Worm (Caenorhabditis elegans) whole organism, young adult: ENCODE results near the gene ric-3.

Experiments used
- F10E7.11 ChIP-seq: sonication (generic microtip); optimal IDR thresholded peaks from 2 replicates; lab custom pipeline; 2017; ENCODE audit warnings: mild to moderate bottlenecking, missing genetic modification characterization, moderate library complexity, missing compliant biosample characterization
- Y79H2A.3 ChIP-seq: fragments of 200-800 bp; sonication (Bioruptor generic); conservative IDR thresholded peaks from 2 replicates; pipeline ENCODE4 v1.3.6; 2022; ENCODE audit warnings: missing genetic modification reagents, missing genetic modification characterization, missing compliant biosample characterization
- athp-1 ChIP-seq: sonication (generic microtip); optimal IDR thresholded peaks from 2 replicates; lab custom pipeline; 2017; ENCODE audit warnings: mild to moderate bottlenecking, missing genetic modification characterization, missing compliant biosample characterization
- pha-4 ChIP-seq: fragments of 150-350 bp; sonication (generic microtip); optimal IDR thresholded peaks from 2 replicates; lab custom pipeline; 2014; ENCODE audit warnings: missing biosample characterization, missing genetic modification reagents, missing genetic modification characterization
- tbp1 ChIP-seq: fragments of 200-800 bp; sonication (Bioruptor generic); optimal IDR thresholded peaks from 2 replicates; lab custom pipeline; 2018; ENCODE audit warnings: mild to moderate bottlenecking, missing genetic modification characterization, missing compliant biosample characterization
- zfh-2 ChIP-seq: fragments of 200-800 bp; sonication (Bioruptor generic); conservative IDR thresholded peaks from 2 replicates; pipeline ENCODE4 v1.3.6; 2022; ENCODE audit warnings: missing genetic modification reagents, missing genetic modification characterization, missing compliant biosample characterization

ce11 chrIV:7830151-7830550 is 12.1 kb downstream of the ric-3 start, which contains the start of gene mvb-12:
- no peak for TF ChIP-seq Y79H2A.3 (GFP tag; lab: Robert Waterston, UW)
- no peak for TF ChIP-seq F10E7.11
- TF ChIP-seq tbp1 (GFP tag; lab: Kevin White, UChicago), result no peak
- no peak for TF ChIP-seq athp-1 (tag; lab: Kevin White, UChicago)
- no peak for TF ChIP-seq zfh-2 (GFP tag; lab: Robert Waterston, UW)
- no peak for TF ChIP-seq pha-4 (tag; lab: Kevin White, UChicago)
